Worm (Caenorhabditis elegans) whole organism, young adult: Measurements from ENCODE around the gene kin-9.

Experiments
- B0261.1 ChIP-seq: sonication (generic microtip); optimal IDR thresholded peaks from 2 replicates; lab custom pipeline; 2016; ENCODE audit warnings: mild to moderate bottlenecking, missing genetic modification characterization, moderate library complexity, missing compliant biosample characterization
- B0336.3 ChIP-seq: fragments of 200-800 bp; sonication (Bioruptor generic); IDR thresholded peaks from 2 replicates; pipeline ENCODE4 v1.3.6; 2022; ENCODE audit warnings: missing genetic modification characterization, missing compliant biosample characterization
- C06A6.2 ChIP-seq: fragments of 200-800 bp; sonication (Bioruptor generic); conservative IDR thresholded peaks from 2 replicates; pipeline ENCODE4 v1.3.6; 2022; ENCODE audit warnings: missing genetic modification characterization, missing compliant biosample characterization
- D2030.7 ChIP-seq: fragments of 200-800 bp; sonication (Bioruptor generic); IDR thresholded peaks from 2 replicates; pipeline ENCODE4 v1.3.6; 2022; ENCODE audit warnings: missing genetic modification reagents, missing genetic modification characterization, missing compliant biosample characterization
- F23B12.7 ChIP-seq: sonication (generic microtip); optimal IDR thresholded peaks from 2 replicates; lab custom pipeline; 2017; ENCODE audit warnings: missing genetic modification characterization, mild to moderate bottlenecking, missing compliant biosample characterization, antibody characterized with exemption, moderate library complexity; ENCODE audit not compliant: insufficient read depth
- F33H1.4 ChIP-seq: fragments of 200-800 bp; sonication (Bioruptor generic); IDR thresholded peaks from 2 replicates; pipeline ENCODE4 v1.3.6; 2022; ENCODE audit warnings: missing genetic modification reagents, missing genetic modification characterization, missing compliant biosample characterization
- F39B2.1 ChIP-seq: fragments of 200-800 bp; sonication (Bioruptor generic); IDR thresholded peaks from 2 replicates; pipeline ENCODE4 v1.3.6; 2022; ENCODE audit warnings: missing genetic modification reagents, missing genetic modification characterization, missing compliant biosample characterization
- F49E8.2 ChIP-seq: sonication (generic microtip); optimal IDR thresholded peaks from 3 replicates; lab custom pipeline; 2017; ENCODE audit warnings: missing genetic modification characterization, mild to moderate bottlenecking, missing compliant biosample characterization, antibody characterized with exemption, moderate library complexity; ENCODE audit not compliant: insufficient read depth
- K12H6.12 ChIP-seq: fragments of 200-800 bp; sonication (Bioruptor generic); optimal IDR thresholded peaks from 2 replicates; lab custom pipeline; 2018; ENCODE audit warnings: mild to moderate bottlenecking, missing genetic modification characterization, missing compliant biosample characterization
- ZK185.1 ChIP-seq: sonication (generic microtip); optimal IDR thresholded peaks from 2 replicates; lab custom pipeline; 2016; ENCODE audit warnings: mild to moderate bottlenecking, missing genetic modification characterization, missing compliant biosample characterization; ENCODE audit not compliant: poor library complexity, severe bottlenecking
- aptf-3 ChIP-seq: fragments of 200-800 bp; sonication (Bioruptor generic); IDR thresholded peaks from 2 replicates; pipeline ENCODE4 v1.3.6; 2022; ENCODE audit warnings: missing genetic modification characterization, missing compliant biosample characterization
- athp-1 ChIP-seq: sonication (generic microtip); optimal IDR thresholded peaks from 2 replicates; lab custom pipeline; 2017; ENCODE audit warnings: mild to moderate bottlenecking, missing genetic modification characterization, missing compliant biosample characterization
- cebp-1 ChIP-seq, 2 experiments: fragments of 200-800 bp in 1 of 2; sonication (Bioruptor generic) in 1 of 2; sonication (generic microtip) in 1 of 2; IDR thresholded peaks in 1 of 2; optimal IDR thresholded peaks in 1 of 2; 2 replicates each; pipeline versions ENCODE4 v1.3.6 to Lab custom; 2017 to 2022; ENCODE audit warnings: missing compliant biosample characterization in 2 of 2, missing genetic modification characterization in 2 of 2, mild to moderate bottlenecking in 1 of 2, missing genetic modification reagents in 1 of 2, moderate library complexity in 1 of 2
- ceh-40 ChIP-seq: fragments of 200-800 bp; sonication (Bioruptor generic); IDR thresholded peaks from 2 replicates; pipeline ENCODE4 v1.3.6; 2022; ENCODE audit warnings: missing genetic modification characterization, missing compliant biosample characterization
- ceh-79 ChIP-seq: sonication (generic microtip); optimal IDR thresholded peaks from 2 replicates; lab custom pipeline; 2017; ENCODE audit warnings: mild to moderate bottlenecking, missing genetic modification characterization, missing compliant biosample characterization
- die-1 ChIP-seq: sonication (generic microtip); optimal IDR thresholded peaks from 2 replicates; lab custom pipeline; 2016; ENCODE audit warnings: missing genotype, mild to moderate bottlenecking, missing genetic modification characterization, missing compliant biosample characterization
- dpff-1 ChIP-seq: sonication (generic microtip); optimal IDR thresholded peaks from 2 replicates; lab custom pipeline; 2017; ENCODE audit warnings: mild to moderate bottlenecking, missing genetic modification characterization, missing compliant biosample characterization
- egrh-3 ChIP-seq: fragments of 200-800 bp; sonication (Bioruptor generic); IDR thresholded peaks from 2 replicates; pipeline ENCODE4 v1.3.6; 2022; ENCODE audit warnings: missing genetic modification reagents, missing genetic modification characterization, missing compliant biosample characterization
- ets-4 ChIP-seq: fragments of 200-800 bp; sonication (Bioruptor generic); optimal IDR thresholded peaks from 2 replicates; lab custom pipeline; 2018; ENCODE audit warnings: mild to moderate bottlenecking, missing genetic modification characterization, missing compliant biosample characterization
- gei-17 ChIP-seq: fragments of 200-800 bp; sonication (Bioruptor generic); optimal IDR thresholded peaks from 2 replicates; lab custom pipeline; 2018; ENCODE audit warnings: mild to moderate bottlenecking, missing genetic modification characterization, missing compliant biosample characterization
- hmg-20 ChIP-seq: fragments of 200-800 bp; sonication (Bioruptor generic); IDR thresholded peaks from 2 replicates; pipeline ENCODE4 v1.3.6; 2022; ENCODE audit warnings: missing genetic modification reagents, missing genetic modification characterization, missing compliant biosample characterization
- let-607 ChIP-seq, 2 experiments: fragments of 200-800 bp in 1 of 2; sonication (Bioruptor generic) in 1 of 2; sonication (generic microtip) in 1 of 2; optimal IDR thresholded peaks; 2 replicates each; lab custom pipeline; 2016 to 2018; ENCODE audit warnings: mild to moderate bottlenecking in 2 of 2, missing compliant biosample characterization in 2 of 2, missing genetic modification characterization in 2 of 2, moderate library complexity in 2 of 2, missing genotype in 1 of 2
- lin-26 ChIP-seq: fragments of 200-800 bp; sonication (Bioruptor generic); IDR thresholded peaks from 2 replicates; pipeline ENCODE4 v1.3.6; 2022; ENCODE audit warnings: missing genetic modification reagents, missing genetic modification characterization, missing compliant biosample characterization
- lin-35 ChIP-seq, 3 experiments: fragments of 150-350 bp in 2 of 3; sonication (generic microtip) in 1 of 3; optimal IDR thresholded peaks; 2 replicates each; lab custom pipeline; 2014 to 2018; ENCODE audit warnings: missing biosample characterization in 3 of 3, missing genetic modification characterization in 3 of 3, missing genetic modification reagents in 3 of 3
- lir-1 ChIP-seq: fragments of 200-800 bp; sonication (Bioruptor generic); conservative IDR thresholded peaks from 2 replicates; pipeline ENCODE4 v1.3.6; 2022; ENCODE audit warnings: missing genetic modification reagents, missing genetic modification characterization, missing compliant biosample characterization
- lsl-1 ChIP-seq: fragments of 200-800 bp; sonication (Bioruptor generic); optimal IDR thresholded peaks from 2 replicates; lab custom pipeline; 2018; ENCODE audit warnings: mild to moderate bottlenecking, missing genetic modification characterization, moderate library complexity, missing compliant biosample characterization
- madf-3 ChIP-seq: fragments of 200-800 bp; sonication (Bioruptor generic); IDR thresholded peaks from 2 replicates; pipeline ENCODE4 v1.3.6; 2022; ENCODE audit warnings: missing genetic modification reagents, missing genetic modification characterization, missing compliant biosample characterization
- madf-8 ChIP-seq: fragments of 200-800 bp; sonication (Bioruptor generic); conservative IDR thresholded peaks from 2 replicates; pipeline ENCODE4 v1.3.6; 2022; ENCODE audit warnings: missing genetic modification reagents, missing genetic modification characterization, missing compliant biosample characterization
- mxl-1 ChIP-seq: sonication (generic microtip); optimal IDR thresholded peaks from 2 replicates; lab custom pipeline; 2016; ENCODE audit warnings: missing genetic modification characterization, missing compliant biosample characterization
- nfyb-1 ChIP-seq: fragments of 200-800 bp; sonication (Bioruptor generic); IDR thresholded peaks from 2 replicates; pipeline ENCODE4 v1.3.6; 2022; ENCODE audit warnings: missing genetic modification reagents, missing genetic modification characterization, missing compliant biosample characterization
- repo-1 ChIP-seq: sonication (generic microtip); optimal IDR thresholded peaks from 2 replicates; lab custom pipeline; 2017; ENCODE audit warnings: mild to moderate bottlenecking, missing genetic modification characterization, missing compliant biosample characterization
- snpc-1.1 ChIP-seq: sonication (generic microtip); optimal IDR thresholded peaks from 2 replicates; lab custom pipeline; 2017; ENCODE audit warnings: missing genetic modification characterization, mild to moderate bottlenecking, missing compliant biosample characterization, antibody characterized with exemption, moderate library complexity, missing genotype, missing genetic modification reagents; ENCODE audit not compliant: insufficient read depth
- snpc-3.4 ChIP-seq: sonication (generic microtip); optimal IDR thresholded peaks from 2 replicates; lab custom pipeline; 2017; ENCODE audit warnings: missing genetic modification characterization, mild to moderate bottlenecking, missing compliant biosample characterization, antibody characterized with exemption, moderate library complexity, missing genotype, missing genetic modification reagents
- tbx-9 ChIP-seq: sonication (generic microtip); optimal IDR thresholded peaks from 2 replicates; lab custom pipeline; 2016; ENCODE audit warnings: borderline replicate concordance, missing genetic modification characterization, inconsistent platforms, missing compliant biosample characterization
- tlf-1 ChIP-seq: fragments of 200-800 bp; sonication (Bioruptor generic); optimal IDR thresholded peaks from 2 replicates; lab custom pipeline; 2018; ENCODE audit warnings: mild to moderate bottlenecking, missing genetic modification characterization, missing compliant biosample characterization
- ztf-25 ChIP-seq: fragments of 200-800 bp; sonication (Bioruptor generic); IDR thresholded peaks from 2 replicates; pipeline ENCODE4 v1.3.6; 2022; ENCODE audit warnings: missing genetic modification reagents, missing genetic modification characterization, missing compliant biosample characterization
- ztf-28 ChIP-seq: fragments of 200-800 bp; sonication (Bioruptor generic); IDR thresholded peaks from 2 replicates; pipeline ENCODE4 v1.3.6; 2022; ENCODE audit warnings: missing genetic modification reagents, missing genetic modification characterization, missing compliant biosample characterization

Gene kin-9

DNA sequence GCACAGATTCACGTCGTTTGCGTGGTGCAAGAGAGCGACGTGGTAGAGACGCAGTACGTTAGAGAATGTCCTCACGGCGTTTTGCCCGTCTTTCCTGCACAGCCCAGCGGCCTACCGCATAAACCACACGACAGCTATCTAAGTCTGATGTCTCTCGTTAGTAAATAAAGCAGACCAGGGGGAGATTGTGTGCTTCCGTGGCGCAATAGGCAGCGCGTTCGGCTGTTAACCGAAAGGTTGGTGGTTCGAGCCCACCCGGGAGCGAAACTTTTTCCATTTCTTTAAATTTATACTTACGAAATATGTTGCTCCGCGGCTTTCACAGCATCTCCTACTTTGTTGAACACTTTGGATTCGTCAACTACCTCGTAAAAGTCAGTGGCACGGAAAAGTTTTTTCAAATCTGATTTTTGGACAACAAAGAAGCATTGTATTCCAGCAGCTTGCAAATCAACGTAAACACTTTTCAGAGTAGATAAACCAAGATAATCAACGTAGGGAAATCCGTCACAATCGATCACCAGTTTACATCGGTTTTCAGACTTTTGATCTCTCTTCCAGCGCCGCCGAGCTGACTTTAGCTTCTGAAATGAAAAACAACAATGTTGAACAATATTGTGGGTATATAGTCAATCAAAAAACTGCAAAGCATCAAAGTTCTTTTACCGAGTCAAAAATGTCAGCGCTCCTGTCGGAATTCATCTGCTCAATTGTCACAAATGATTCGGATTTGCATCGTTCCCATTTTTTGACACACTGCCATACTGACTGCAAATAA, 28.0 kb upstream of the kin-9 start (continued):
- TF ChIP-seq C06A6.2 (GFP tag; lab: Robert Waterston, UW) (peak; percentile 78; the same call in 1 of the 2 replicates), madf-8 (GFP tag; lab: Robert Waterston, UW) (peak; percentile 46), let-607 (tag; optimal IDR thresholded peaks at IDR 0.05; lab: Kevin White, UChicago) (peak; percentile 76 to 86), ets-4 (GFP tag; lab: Kevin White, UChicago) (peak; percentile 86), F23B12.7 (tag; lab: Kevin White, UChicago) (peak; percentile 86), B0261.1 (tag; lab: Kevin White, UChicago) (peak; percentile 99), madf-3 (GFP tag; lab: Robert Waterston, UW) (peak; percentile 82), dpff-1 (peak; percentile 91), hmg-20 (GFP tag; lab: Robert Waterston, UW) (peak; percentile 90), lir-1 (peak; percentile 82), die-1 (tag; lab: Kevin White, UChicago) (peak; percentile 98), F49E8.2 (peak; percentile 20), B0336.3 (GFP tag; lab: Robert Waterston, UW) (no peak; the same call in 1 of the 2 replicates), repo-1 (peak; percentile 94), snpc-3.4 (tag; lab: Kevin White, UChicago) (peak; percentile 76), snpc-1.1 (tag; lab: Kevin White, UChicago) (peak; percentile 17), lsl-1 (peak; percentile 31), mxl-1 (peak; percentile 94), D2030.7 (GFP tag; lab: Robert Waterston, UW) (peak; percentile 80), ZK185.1 (tag; lab: Kevin White, UChicago) (peak; percentile 90), cebp-1 (GFP tag; IDR thresholded peaks at IDR 0.05; lab: Robert Waterston, UW) (peak; percentile 86), cebp-1 (tag; optimal IDR thresholded peaks at IDR 0.05; lab: Kevin White, UChicago) (peak; percentile 95), ztf-28 (GFP tag; lab: Robert Waterston, UW) (peak; percentile 87; the same call in 1 of the 2 replicates), ceh-40 (GFP tag; lab: Robert Waterston, UW) (peak; percentile 88), F33H1.4 (peak; percentile 34; the same call in 1 of the 2 replicates), aptf-3 (GFP tag; lab: Robert Waterston, UW) (peak; percentile 68; the same call in 1 of the 2 replicates), tbx-9 (tag; lab: Kevin White, UChicago) (peak; percentile 81), lin-26 (GFP tag; lab: Robert Waterston, UW) (peak; percentile 98), ceh-79 (tag; lab: Kevin White, UChicago) (peak; percentile 98), athp-1 (tag; lab: Kevin White, UChicago) (no peak), ztf-25 (peak; percentile 98), nfyb-1 (GFP tag; lab: Robert Waterston, UW) (peak; percentile 94), lin-35 (GFP tag; optimal IDR thresholded peaks at IDR 0.05; lab: Kevin White, UChicago) (peak in 1 of 3 experiments; percentile 35), tlf-1 (GFP tag; lab: Kevin White, UChicago) (peak; percentile 72), F39B2.1 (no peak), gei-17 (GFP tag; lab: Kevin White, UChicago) (peak; percentile 84), K12H6.12 (tag; lab: Kevin White, UChicago) (peak; percentile 91), egrh-3 (GFP tag; lab: Robert Waterston, UW) (peak; percentile 58)
